Worm (Caenorhabditis elegans) whole organism, L3 larva: ENCODE results near the gene ZK596.2.

Source experiments
- R02D3.7 ChIP-seq: fragments of 150-350 bp; optimal IDR thresholded peaks from 2 replicates; lab custom pipeline; 2014; ENCODE audit warnings: missing biosample characterization, missing genetic modification characterization
- ZK546.5 ChIP-seq: sonication (generic microtip); optimal IDR thresholded peaks from 2 replicates; lab custom pipeline; 2017; ENCODE audit warnings: missing biosample characterization, missing genetic modification characterization
- ceh-28 ChIP-seq: fragments of 150-350 bp; optimal IDR thresholded peaks from 2 replicates; lab custom pipeline; 2014; ENCODE audit warnings: missing biosample characterization, missing genetic modification reagents, missing genetic modification characterization
- elt-3 ChIP-seq, 3 experiments: fragments of 150-350 bp in 1 of 3; sonication (generic microtip) in 2 of 3; optimal IDR thresholded peaks; 2 replicates in 2 of 3; 4 replicates in 1 of 3; lab custom pipeline; 2014 to 2017; ENCODE audit warnings: missing biosample characterization in 3 of 3, missing genetic modification characterization in 3 of 3
- fos-1 ChIP-seq: fragments of 150-350 bp; optimal IDR thresholded peaks from 2 replicates; lab custom pipeline; 2014; ENCODE audit warnings: missing biosample characterization, missing genetic modification characterization
- jun-1 ChIP-seq: fragments of 150-350 bp; optimal IDR thresholded peaks from 2 replicates; lab custom pipeline; 2014; ENCODE audit warnings: missing biosample characterization, missing genetic modification reagents, missing genetic modification characterization
- lsy-12 ChIP-seq: sonication (generic microtip); optimal IDR thresholded peaks from 2 replicates; lab custom pipeline; 2016; ENCODE audit warnings: mild to moderate bottlenecking, missing genetic modification characterization, missing compliant biosample characterization
- nfya-1 ChIP-seq: sonication (generic microtip); optimal IDR thresholded peaks from 2 replicates; lab custom pipeline; 2017; ENCODE audit warnings: missing genetic modification characterization, mild to moderate bottlenecking, missing compliant biosample characterization, antibody characterized with exemption, moderate library complexity; ENCODE audit not compliant: insufficient read depth
- nhr-25 ChIP-seq: sonication (generic microtip); optimal IDR thresholded peaks from 2 replicates; lab custom pipeline; 2017; ENCODE audit warnings: missing biosample characterization, missing genetic modification characterization
- nhr-28 ChIP-seq: fragments of 150-350 bp; optimal IDR thresholded peaks from 2 replicates; lab custom pipeline; 2014; ENCODE audit warnings: missing biosample characterization, missing genetic modification characterization
- pha-4 ChIP-seq: fragments of 150-350 bp; optimal IDR thresholded peaks from 2 replicates; lab custom pipeline; 2014; ENCODE audit warnings: missing biosample characterization, missing genetic modification reagents, missing genetic modification characterization
- snpc-4 ChIP-seq: fragments of 150-350 bp; optimal IDR thresholded peaks from 2 replicates; lab custom pipeline; 2014; ENCODE audit warnings: missing biosample characterization, missing genetic modification characterization
- unc-39 ChIP-seq: sonication (generic microtip); optimal IDR thresholded peaks from 4 replicates; lab custom pipeline; 2017; ENCODE audit warnings: missing biosample characterization, missing genetic modification characterization

DNA sequence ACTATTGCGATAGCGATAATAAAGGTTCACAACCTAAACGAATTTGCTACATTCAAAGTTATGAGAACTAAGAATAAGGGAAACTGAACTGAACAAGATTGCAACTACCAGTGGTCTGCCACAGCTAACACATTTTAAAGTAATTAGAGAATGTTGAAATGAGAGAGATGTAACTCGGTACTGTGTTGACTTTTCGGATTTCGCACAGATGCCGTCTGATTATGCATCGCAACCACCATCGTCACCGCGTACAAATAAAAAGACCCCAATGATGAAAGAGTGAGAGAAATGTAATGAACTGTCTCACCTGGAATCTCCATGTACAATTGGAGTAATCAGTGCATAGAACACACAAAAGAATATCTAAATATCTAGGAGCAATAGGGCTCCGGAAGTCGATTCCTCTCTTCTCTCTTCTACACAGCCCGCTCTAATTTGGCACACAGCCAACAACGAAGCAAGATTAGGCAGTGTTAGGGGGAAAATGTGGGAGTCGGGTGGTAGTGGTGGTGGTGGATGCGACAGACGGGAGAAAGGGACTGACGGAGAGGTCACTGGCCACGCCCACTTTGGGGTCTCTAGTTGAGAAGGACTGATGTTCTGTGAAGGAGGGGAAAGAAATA is 40.4 kb downstream of the ZK596.2 start, which contains the start of gene F13E9.11:
- TF ChIP-seq ZK546.5 (no peak), pha-4 (tag; lab: Kevin White, UChicago) (no peak), fos-1 (tag; lab: Kevin White, UChicago) (no peak), lsy-12 (no peak), snpc-4 (tag; lab: Kevin White, UChicago) (no peak), jun-1 (tag; lab: Kevin White, UChicago) (no peak), R02D3.7 (tag; lab: Kevin White, UChicago) (no peak), nhr-25 (no peak), nhr-28 (no peak), elt-3 (tag; optimal IDR thresholded peaks at IDR 0.05; lab: Kevin White, UChicago) (no peak), nfya-1 (tag; lab: Kevin White, UChicago) (peak; percentile 35), ceh-28 (tag; lab: Kevin White, UChicago) (no peak), unc-39 (no peak)
